Fruit fly (Drosophila melanogaster) whole organism, prepupa: Measurements from ENCODE around the gene GramD1B.
A peak's percentile ranks its signal among the peaks of the same experiment; 100 is the strongest.

Experiments
- Blimp-1 ChIP-seq: fragments of 200-800 bp; sonication (Bioruptor generic); optimal IDR thresholded peaks from 3 replicates; lab custom pipeline; 2017; ENCODE audit warnings: missing biosample characterization, missing genetic modification characterization, mild to moderate bottlenecking, moderate library complexity, missing genetic modification reagents
- CG10669 ChIP-seq: fragments of 200-800 bp; sonication (Bioruptor generic); optimal IDR thresholded peaks from 3 replicates; lab custom pipeline; 2018; ENCODE audit warnings: missing biosample characterization, mild to moderate bottlenecking, missing genetic modification characterization, moderate library complexity
- CG11294 ChIP-seq: fragments of 200-800 bp; sonication (Bioruptor generic); IDR thresholded peaks from 2 replicates; pipeline ENCODE4 v1.3.6; 2022; ENCODE audit warnings: missing biosample characterization, missing genetic modification characterization
- CG11762 ChIP-seq: fragments of 200-800 bp; sonication (Bioruptor generic); optimal IDR thresholded peaks from 3 replicates; lab custom pipeline; 2016; ENCODE audit warnings: missing biosample characterization, missing genetic modification characterization; ENCODE audit not compliant: insufficient read depth
- CG11902 ChIP-seq: fragments of 200-800 bp; sonication (Bioruptor generic); optimal IDR thresholded peaks from 3 replicates; lab custom pipeline; 2016; ENCODE audit warnings: missing biosample characterization, missing genetic modification characterization
- CG16779 ChIP-seq: fragments of 200-800 bp; sonication (Bioruptor generic); optimal IDR thresholded peaks from 3 replicates; lab custom pipeline; 2017; ENCODE audit warnings: missing biosample characterization, mild to moderate bottlenecking, missing genetic modification characterization
- CG3032 ChIP-seq: fragments of 200-800 bp; optimal IDR thresholded peaks from 2 replicates; lab custom pipeline; 2019; ENCODE audit warnings: missing biosample characterization, mild to moderate bottlenecking, missing genetic modification characterization, moderate library complexity
- CG32006 ChIP-seq: fragments of 200-800 bp; sonication (Bioruptor generic); optimal IDR thresholded peaks from 3 replicates; lab custom pipeline; 2017; ENCODE audit warnings: missing biosample characterization, mild to moderate bottlenecking, missing genetic modification characterization
- CG34406 ChIP-seq: fragments of 200-800 bp; sonication (Bioruptor generic); optimal IDR thresholded peaks from 3 replicates; lab custom pipeline; 2016; ENCODE audit warnings: missing biosample characterization, missing genetic modification characterization
- CG3919 ChIP-seq: fragments of 200-800 bp; sonication (Bioruptor generic); optimal IDR thresholded peaks from 3 replicates; lab custom pipeline; 2016; ENCODE audit warnings: missing biosample characterization, missing genetic modification characterization
- CG6163 ChIP-seq: fragments of 200-800 bp; sonication (Bioruptor generic); IDR thresholded peaks from 3 replicates; pipeline ENCODE4 v1.3.6; 2022; ENCODE audit warnings: missing biosample characterization, missing genetic modification characterization
- CG6276 ChIP-seq: fragments of 200-800 bp; sonication (Bioruptor generic); optimal IDR thresholded peaks from 2 replicates; lab custom pipeline; 2017; ENCODE audit warnings: missing biosample characterization, mild to moderate bottlenecking, missing genetic modification characterization
- CG6792 ChIP-seq: fragments of 200-800 bp; sonication (Bioruptor generic); optimal IDR thresholded peaks from 3 replicates; lab custom pipeline; 2016; ENCODE audit warnings: missing biosample characterization, missing genetic modification characterization
- CG6808 ChIP-seq: fragments of 200-800 bp; sonication (Bioruptor generic); optimal IDR thresholded peaks from 3 replicates; lab custom pipeline; 2017; ENCODE audit warnings: missing biosample characterization, missing genetic modification characterization, mild to moderate bottlenecking, moderate library complexity, missing genetic modification reagents
- CG6854 ChIP-seq: fragments of 200-800 bp; sonication (Bioruptor generic); optimal IDR thresholded peaks from 2 replicates; lab custom pipeline; 2017; ENCODE audit warnings: missing biosample characterization, mild to moderate bottlenecking, missing genetic modification characterization
- CG7368 ChIP-seq: fragments of 200-800 bp; sonication (Bioruptor generic); optimal IDR thresholded peaks from 3 replicates; lab custom pipeline; 2016; ENCODE audit warnings: missing biosample characterization, missing genetic modification characterization
- CG8119 ChIP-seq: fragments of 200-800 bp; sonication (Bioruptor generic); IDR thresholded peaks from 3 replicates; pipeline ENCODE4 v1.3.6; 2022; ENCODE audit warnings: missing biosample characterization, missing genetic modification characterization
- CG8319 ChIP-seq: fragments of 200-800 bp; sonication (Bioruptor generic); optimal IDR thresholded peaks from 3 replicates; lab custom pipeline; 2016; ENCODE audit warnings: missing biosample characterization, missing genetic modification characterization
- CG9139 ChIP-seq: fragments of 200-800 bp; sonication (Bioruptor generic); optimal IDR thresholded peaks from 3 replicates; lab custom pipeline; 2017; ENCODE audit warnings: missing biosample characterization, mild to moderate bottlenecking, missing genetic modification characterization
- Eip75B ChIP-seq: fragments of 200-800 bp; sonication (Bioruptor generic); optimal IDR thresholded peaks from 3 replicates; lab custom pipeline; 2016; ENCODE audit warnings: missing biosample characterization, missing genetic modification characterization
- Eip78C ChIP-seq: fragments of 200-800 bp; sonication (Bioruptor generic); peaks from one replicate; lab custom pipeline; 2016; ENCODE audit warnings: missing biosample characterization, missing genetic modification characterization
- Gug ChIP-seq: fragments of 200-800 bp; sonication (Bioruptor generic); IDR thresholded peaks from 2 replicates; pipeline ENCODE4 v1.3.6; 2022; ENCODE audit warnings: missing biosample characterization, missing genetic modification characterization
- Hr38 ChIP-seq: sonication (Bioruptor generic); optimal IDR thresholded peaks from 2 replicates; lab custom pipeline; 2016; ENCODE audit warnings: missing biosample characterization, missing genetic modification characterization
- Hr39 ChIP-seq: fragments of 200-800 bp; sonication (Bioruptor generic); optimal IDR thresholded peaks from 2 replicates; lab custom pipeline; 2016; ENCODE audit warnings: missing biosample characterization, missing genetic modification characterization
- Hr4 ChIP-seq: fragments of 200-800 bp; sonication (Bioruptor generic); optimal IDR thresholded peaks from 3 replicates; lab custom pipeline; 2016; ENCODE audit warnings: missing biosample characterization, missing genetic modification characterization
- Lpt ChIP-seq: fragments of 200-800 bp; sonication (Bioruptor generic); optimal IDR thresholded peaks from 3 replicates; lab custom pipeline; 2016; ENCODE audit warnings: missing biosample characterization, missing genetic modification characterization
- Met ChIP-seq: fragments of 200-800 bp; sonication (Bioruptor generic); optimal IDR thresholded peaks from 3 replicates; lab custom pipeline; 2016; ENCODE audit warnings: missing biosample characterization, missing genetic modification characterization
- OdsH ChIP-seq: fragments of 200-800 bp; sonication (Bioruptor generic); optimal IDR thresholded peaks from 3 replicates; lab custom pipeline; 2016; ENCODE audit warnings: missing biosample characterization, missing genetic modification characterization
- Sox102F ChIP-seq: fragments of 200-800 bp; sonication (Bioruptor generic); optimal IDR thresholded peaks from 2 replicates; lab custom pipeline; 2016; ENCODE audit warnings: missing biosample characterization, mild to moderate bottlenecking, missing genetic modification characterization
- Sox14 ChIP-seq: fragments of 200-800 bp; sonication (Bioruptor generic); optimal IDR thresholded peaks from 3 replicates; lab custom pipeline; 2016; ENCODE audit warnings: missing biosample characterization, missing genetic modification characterization
- Sox15 ChIP-seq: fragments of 200-800 bp; sonication (Bioruptor generic); optimal IDR thresholded peaks from 3 replicates; lab custom pipeline; 2016; ENCODE audit warnings: missing biosample characterization, missing genetic modification characterization
- dac ChIP-seq: fragments of 200-800 bp; sonication (Bioruptor generic); optimal IDR thresholded peaks from 2 replicates; lab custom pipeline; 2017; ENCODE audit warnings: missing biosample characterization, mild to moderate bottlenecking, missing genetic modification characterization
- dsx ChIP-seq: fragments of 200-800 bp; optimal IDR thresholded peaks from 3 replicates; lab custom pipeline; 2019; ENCODE audit warnings: missing biosample characterization, mild to moderate bottlenecking, missing genetic modification characterization, moderate library complexity; ENCODE audit not compliant: poor library complexity, severe bottlenecking
- eg ChIP-seq: fragments of 200-800 bp; sonication (Bioruptor generic); IDR thresholded peaks from 3 replicates; pipeline ENCODE4 v1.3.6; 2022; ENCODE audit warnings: missing biosample characterization, missing genetic modification characterization
- fd59A ChIP-seq: fragments of 200-800 bp; sonication (Bioruptor generic); optimal IDR thresholded peaks from 2 replicates; lab custom pipeline; 2017; ENCODE audit warnings: missing biosample characterization, mild to moderate bottlenecking, missing genetic modification characterization, missing genetic modification reagents
- fd85E ChIP-seq: fragments of 200-800 bp; sonication (Bioruptor generic); optimal IDR thresholded peaks from 3 replicates; lab custom pipeline; 2016; ENCODE audit warnings: missing biosample characterization, missing genetic modification characterization
- lz ChIP-seq: fragments of 200-800 bp; sonication (Bioruptor generic); optimal IDR thresholded peaks from 3 replicates; lab custom pipeline; 2016; ENCODE audit warnings: missing biosample characterization, missing genetic modification characterization
- net ChIP-seq: fragments of 200-800 bp; sonication (Bioruptor generic); optimal IDR thresholded peaks from 3 replicates; lab custom pipeline; 2016; ENCODE audit warnings: missing biosample characterization, missing genetic modification characterization
- pdm3 ChIP-seq: fragments of 200-800 bp; sonication (Bioruptor generic); optimal IDR thresholded peaks from 3 replicates; lab custom pipeline; 2016; ENCODE audit warnings: missing biosample characterization, missing genetic modification characterization
- spab ChIP-seq: fragments of 200-800 bp; sonication (Bioruptor generic); optimal IDR thresholded peaks from 2 replicates; lab custom pipeline; 2017; ENCODE audit warnings: missing biosample characterization, mild to moderate bottlenecking, missing genetic modification characterization, missing genetic modification reagents
- ss ChIP-seq, 2 experiments: fragments of 200-800 bp; sonication (Bioruptor generic); optimal IDR thresholded peaks; 2 replicates in 1 of 2; 3 replicates in 1 of 2; lab custom pipeline; 2017 to 2018; ENCODE audit warnings: mild to moderate bottlenecking in 2 of 2, missing biosample characterization in 2 of 2, missing genetic modification characterization in 2 of 2, moderate library complexity in 1 of 2
- svp ChIP-seq: fragments of 200-800 bp; sonication (Bioruptor generic); peaks from one replicate; lab custom pipeline; 2016; ENCODE audit warnings: missing biosample characterization, missing genetic modification characterization
- topi ChIP-seq: fragments of 200-800 bp; sonication (Bioruptor generic); optimal IDR thresholded peaks from 3 replicates; lab custom pipeline; 2016; ENCODE audit warnings: missing biosample characterization, missing genetic modification characterization
- vri ChIP-seq: fragments of 200-800 bp; sonication (Bioruptor generic); optimal IDR thresholded peaks from 3 replicates; lab custom pipeline; 2016; ENCODE audit warnings: missing biosample characterization, mild to moderate bottlenecking, missing genetic modification characterization

Gene GramD1B

DNA sequence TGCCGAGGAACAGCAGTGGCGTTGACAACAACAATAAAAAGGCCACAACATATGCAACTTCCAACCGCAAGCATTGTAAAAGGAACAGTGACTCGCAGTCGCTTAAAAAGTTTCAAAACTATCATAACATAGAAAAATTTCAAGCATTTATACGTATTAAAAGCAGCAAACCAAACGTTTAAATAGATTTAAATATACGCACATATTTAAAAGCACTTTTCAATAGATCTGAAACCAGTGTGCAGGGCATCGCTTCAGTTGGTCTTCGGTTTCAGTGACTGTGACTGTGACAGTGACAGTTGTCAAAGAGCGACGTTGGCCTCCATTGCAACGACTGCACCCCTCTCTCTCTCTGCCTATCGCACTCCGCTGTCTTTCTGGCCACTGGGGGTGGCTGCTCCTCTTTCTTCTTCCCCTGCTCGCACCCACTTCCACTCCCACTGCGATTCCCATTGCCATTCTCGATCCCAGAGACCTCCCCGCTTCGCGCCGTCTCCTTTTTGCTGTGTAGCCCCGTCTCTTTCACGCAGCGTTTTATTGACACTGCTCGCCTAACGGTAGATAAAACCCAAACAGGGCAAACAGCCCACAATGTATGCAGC, 24.9 kb downstream of the GramD1B start (continued):
- TF ChIP-seq pdm3 (peak; percentile 97), svp (GFP tag; lab: Kevin White, UChicago) (peak; percentile 97), dsx (GFP tag; lab: Kevin White, UChicago) (peak; percentile 89), Sox14 (GFP tag; lab: Kevin White, UChicago) (peak; percentile 96), OdsH (GFP tag; lab: Kevin White, UChicago) (peak; percentile 96), lz (GFP tag; lab: Kevin White, UChicago) (peak; percentile 91), fd59A (GFP tag; lab: Kevin White, UChicago) (peak; percentile 89), CG6792 (peak; percentile 95), CG16779 (tag; lab: Kevin White, UChicago) (peak; percentile 72), Gug (GFP tag; lab: Robert Waterston, UW) (peak; percentile 97), Sox15 (GFP tag; lab: Kevin White, UChicago) (peak; percentile 87), eg (peak; percentile 99), CG34406 (GFP tag; lab: Kevin White, UChicago) (peak; percentile 93), Hr4 (GFP tag; lab: Kevin White, UChicago) (peak; percentile 94), net (GFP tag; lab: Kevin White, UChicago) (peak; percentile 92), CG6854 (GFP tag; lab: Kevin White, UChicago) (peak; percentile 77), CG6163 (GFP tag; lab: Robert Waterston, UW) (peak; percentile 98), ss (GFP tag; optimal IDR thresholded peaks at IDR 0.05; lab: Kevin White, UChicago) (peak; percentile 83 to 91), Blimp-1 (GFP tag; lab: Kevin White, UChicago) (peak; percentile 69)

dm6 chr2L:3346483-3346839, 26.7 kb downstream of the GramD1B start:
- no peak for TF ChIP-seq CG11902 (GFP tag; lab: Kevin White, UChicago)
- TF ChIP-seq svp (GFP tag; lab: Kevin White, UChicago) = peak; percentile 74
- TF ChIP-seq, all 60 proteins: peak for 1

DNA sequence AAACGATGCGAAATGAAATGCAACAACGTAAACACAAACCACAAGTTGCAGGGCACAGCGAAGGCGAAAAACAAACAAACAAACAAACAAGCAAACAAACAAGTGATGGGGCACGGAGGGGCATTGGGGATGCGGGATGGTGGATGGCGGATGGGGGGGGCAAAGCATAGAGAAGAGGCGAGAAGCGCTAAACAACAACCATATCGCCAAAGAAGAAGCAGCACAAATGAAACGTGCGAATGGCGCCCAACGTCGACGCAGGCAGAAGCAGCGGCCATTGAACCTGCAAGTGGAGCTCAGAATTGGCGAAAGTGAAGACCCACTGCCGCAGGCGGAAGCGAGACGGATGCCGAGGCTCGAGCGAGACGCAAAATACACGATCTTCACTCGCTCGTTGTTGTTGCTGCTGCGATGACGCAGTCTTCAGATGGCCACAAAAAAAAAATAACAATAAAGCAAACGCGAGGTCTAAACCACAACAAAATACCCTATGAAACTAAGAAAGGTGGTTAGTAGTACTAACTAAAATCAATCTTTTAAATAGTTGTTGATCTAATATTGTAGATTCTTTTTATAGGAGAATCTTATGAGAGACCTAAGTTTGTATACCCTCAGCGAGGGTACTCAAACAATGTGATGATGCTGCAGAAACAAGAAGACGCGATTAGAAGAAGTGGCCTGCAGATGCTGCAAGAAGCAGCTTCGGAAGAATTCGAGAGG, 27.2 kb downstream of the GramD1B start:
- TF ChIP-seq CG7368 (peak; percentile 63), spab (GFP tag; lab: Kevin White, UChicago) (peak; percentile 69), fd85E (GFP tag; lab: Kevin White, UChicago) (peak; percentile 60), Hr38 (GFP tag; lab: Kevin White, UChicago) (no peak), fd59A (GFP tag; lab: Kevin White, UChicago) (peak; percentile 58), CG3032 (tag; lab: Kevin White, UChicago) (peak; percentile 73), dsx (GFP tag; lab: Kevin White, UChicago) (peak; percentile 71), CG6276 (peak; percentile 50), CG11294 (GFP tag; lab: Robert Waterston, UW) (peak; percentile 41; the same call in 1 of the 2 replicates), CG34406 (GFP tag; lab: Kevin White, UChicago) (peak; percentile 73), Sox14 (GFP tag; lab: Kevin White, UChicago) (peak; percentile 92), CG16779 (tag; lab: Kevin White, UChicago) (peak; percentile 55), CG10669 (GFP tag; lab: Kevin White, UChicago) (peak; percentile 75), vri (GFP tag; lab: Kevin White, UChicago) (peak; percentile 89), Eip78C (GFP tag; lab: Kevin White, UChicago) (peak; percentile 97), Hr39 (peak; percentile 91), CG8319 (GFP tag; lab: Kevin White, UChicago) (peak; percentile 62), CG32006 (GFP tag; lab: Kevin White, UChicago) (peak; percentile 84), CG3919 (peak; percentile 88), CG6808 (GFP tag; lab: Kevin White, UChicago) (peak; percentile 47), eg (peak; percentile 82), CG9139 (peak; percentile 32), CG11762 (GFP tag; lab: Kevin White, UChicago) (peak; percentile 61), dac (GFP tag; lab: Kevin White, UChicago) (peak; percentile 42), Lpt (GFP tag; lab: Kevin White, UChicago) (peak; percentile 80), net (GFP tag; lab: Kevin White, UChicago) (peak; percentile 75), CG6854 (GFP tag; lab: Kevin White, UChicago) (peak; percentile 32), Eip75B (GFP tag; lab: Kevin White, UChicago) (peak; percentile 89), Sox102F (GFP tag; lab: Kevin White, UChicago) (peak; percentile 91), CG6163 (GFP tag; lab: Robert Waterston, UW) (peak; percentile 90), CG8119 (GFP tag; lab: Robert Waterston, UW) (peak; percentile 83), Hr4 (GFP tag; lab: Kevin White, UChicago) (peak; percentile 72), Met (GFP tag; lab: Kevin White, UChicago) (peak; percentile 93), topi (GFP tag; lab: Kevin White, UChicago) (peak; percentile 90)
